Fruit fly (Drosophila melanogaster): ENCODE measurements around the gene cpo.

cpo gene

DNA sequence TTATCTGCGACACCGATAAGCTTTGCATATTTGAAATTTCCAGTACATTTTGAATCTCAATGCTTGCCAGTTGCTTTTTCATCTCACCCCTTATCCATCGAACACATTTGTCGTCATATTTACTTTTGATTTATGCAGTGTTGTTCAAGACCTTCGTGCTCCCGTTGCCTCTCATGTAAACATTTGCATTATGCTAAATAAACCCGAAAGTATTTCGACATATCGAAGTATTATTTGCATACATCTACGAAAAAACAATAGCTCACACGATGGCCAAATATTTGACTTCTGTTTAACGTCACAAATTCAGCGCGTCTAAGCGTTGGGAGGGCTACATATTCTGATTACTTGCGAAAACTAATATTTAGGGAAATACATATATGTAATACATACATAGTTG is 46.4 kb downstream of the cpo start (continued):
- TF ChIP-seq CG8290 (GFP tag; optimal IDR thresholded peaks at IDR 0.05), result no peak
- peak in 1 of 2 experiments; percentile 84 for TF ChIP-seq CG8290 (tag; optimal IDR thresholded peaks at IDR 0.05)
- no peak for TF ChIP-seq tll (GFP tag; optimal IDR thresholded peaks at IDR 0.05)
- TF ChIP-seq slp2 (GFP tag; optimal IDR thresholded peaks at IDR 0.05), result no peak
- TF ChIP-seq Sox102F (GFP tag; optimal IDR thresholded peaks at IDR 0.05), result no peak
- TF ChIP-seq ro (GFP tag; IDR thresholded peaks at IDR 0.05), result no peak
- TF ChIP-seq CG3281 (GFP tag; optimal IDR thresholded peaks at IDR 0.05), result peak; percentile 67
- peak; percentile 45 for TF ChIP-seq unpg (GFP tag; optimal IDR thresholded peaks at IDR 0.05)
- no peak for TF ChIP-seq Drgx (GFP tag; IDR thresholded peaks at IDR 0.05)
- TF ChIP-seq trh (GFP tag; optimal IDR thresholded peaks at IDR 0.05), result no peak
- TF ChIP-seq CG8765 (GFP tag; IDR thresholded peaks at IDR 0.05), result no peak
- TF ChIP-seq oc (tag; optimal IDR thresholded peaks at IDR 0.05), result no peak
- no peak for TF ChIP-seq Dip3 (GFP tag; optimal IDR thresholded peaks at IDR 0.05)
- no peak for TF ChIP-seq dmrt99B (tag; optimal IDR thresholded peaks at IDR 0.05)
- no peak for TF ChIP-seq ttk (GFP tag; IDR thresholded peaks at IDR 0.05)
- peak; percentile 79 for TF ChIP-seq sens (GFP tag)
- TF ChIP-seq CG34422 (GFP tag; IDR thresholded peaks at IDR 0.05), result no peak
- TF ChIP-seq HHEX (GFP tag; optimal IDR thresholded peaks at IDR 0.05), result peak; percentile 10
- no peak for TF ChIP-seq CG9609 (GFP tag; optimal IDR thresholded peaks at IDR 0.05)
- TF ChIP-seq CG31224 (GFP tag; IDR thresholded peaks at IDR 0.05), result no peak
- TF ChIP-seq Lim3 (GFP tag; IDR thresholded peaks at IDR 0.05), result no peak
- TF ChIP-seq trem (tag; optimal IDR thresholded peaks at IDR 0.05), result no peak
- no peak for TF ChIP-seq Dek (tag; optimal IDR thresholded peaks at IDR 0.05)
- TF ChIP-seq PHDP (tag; optimal IDR thresholded peaks at IDR 0.05), result peak; percentile 71
- no peak for TF ChIP-seq Kr (GFP tag; optimal IDR thresholded peaks at IDR 0.05)
- TF ChIP-seq CG4617 (GFP tag; optimal IDR thresholded peaks at IDR 0.05; ENCODE audit: borderline replicate concordance), result no peak
- no peak for TF ChIP-seq ash1 (GFP tag; optimal IDR thresholded peaks at IDR 0.05)
- TF ChIP-seq knrl (GFP tag; IDR thresholded peaks at IDR 0.05; ENCODE audit: partially characterized antibody), result no peak
- TF ChIP-seq chm (GFP tag; IDR thresholded peaks at IDR 0.05), result no peak
- peak; percentile 43 for TF ChIP-seq gem (tag; optimal IDR thresholded peaks at IDR 0.05)
- no peak for TF ChIP-seq eyg (GFP tag; optimal IDR thresholded peaks at IDR 0.05)
- TF ChIP-seq CG16863 (GFP tag; optimal IDR thresholded peaks at IDR 0.05), result no peak
- TF ChIP-seq Neu2 (GFP tag; optimal IDR thresholded peaks at IDR 0.05; ENCODE audit: borderline replicate concordance), result no peak
- TF ChIP-seq CTCF (GFP tag; optimal IDR thresholded peaks at IDR 0.05), result no peak
- TF ChIP-seq sim (GFP tag; IDR thresholded peaks at IDR 0.05), result no peak
- TF ChIP-seq pzg (GFP tag; optimal IDR thresholded peaks at IDR 0.05), result no peak
- no peak for TF ChIP-seq ab (GFP tag; optimal IDR thresholded peaks at IDR 0.05)
- TF ChIP-seq E2f1 (GFP tag; IDR thresholded peaks at IDR 0.05), result no peak
- peak; percentile 12 for TF ChIP-seq B-H2 (GFP tag; optimal IDR thresholded peaks at IDR 0.05)
- TF ChIP-seq nerfin-2 (GFP tag; IDR thresholded peaks at IDR 0.05; ENCODE audit: partially characterized antibody), result no peak
- TF ChIP-seq CG10979 (tag; optimal IDR thresholded peaks at IDR 0.05), result no peak
- no peak for TF ChIP-seq stc (GFP tag; IDR thresholded peaks at IDR 0.05)
- TF ChIP-seq Atf6 (GFP tag; IDR thresholded peaks at IDR 0.05), result 0 out of 2 replicates have a peak, but pooled peaks have one; percentile 9
- TF ChIP-seq ATbp (GFP tag; optimal IDR thresholded peaks at IDR 0.05), result peak; percentile 25
- TF ChIP-seq E2f2 (GFP tag; IDR thresholded peaks at IDR 0.05), result no peak
- no peak for TF ChIP-seq eve (GFP tag; optimal IDR thresholded peaks at IDR 0.05)
- TF ChIP-seq CG3995 (GFP tag; optimal IDR thresholded peaks at IDR 0.05), result no peak
- no peak for TF ChIP-seq pnt (GFP tag; optimal IDR thresholded peaks at IDR 0.05)
- peak; percentile 3 for TF ChIP-seq CG10147 (GFP tag; optimal IDR thresholded peaks at IDR 0.05)
- no peak for TF ChIP-seq fu2 (GFP tag; optimal IDR thresholded peaks at IDR 0.05)
- TF ChIP-seq CG43689 (GFP tag; IDR thresholded peaks at IDR 0.05), result no peak
- no peak for TF ChIP-seq CG17361 (GFP tag; IDR thresholded peaks at IDR 0.05)
- TF ChIP-seq CG17359 (tag; optimal IDR thresholded peaks at IDR 0.05), result peak; percentile 4

All from whole organism, embryonic.